Worm (Caenorhabditis elegans) whole organism, early embryonic: ENCODE measurements around the gene slc-30A9.

Experiments
- ama-1 ChIP-seq: fragments of 150-350 bp; optimal IDR thresholded peaks from 2 replicates; lab custom pipeline; 2014
- ets-7 ChIP-seq: sonication (generic microtip); optimal IDR thresholded peaks from 2 replicates; lab custom pipeline; 2016; ENCODE audit warnings: missing genotype, missing genetic modification characterization, missing compliant biosample characterization
- tbx-37 ChIP-seq: fragments of 200-800 bp; sonication (Bioruptor generic); conservative IDR thresholded peaks from 2 replicates; pipeline ENCODE4 v1.3.6; 2022; ENCODE audit warnings: missing genetic modification reagents, missing genetic modification characterization, missing compliant biosample characterization
- tra-4 ChIP-seq: sonication (generic microtip); optimal IDR thresholded peaks from 2 replicates; lab custom pipeline; 2017; ENCODE audit warnings: missing genetic modification characterization, missing compliant biosample characterization

DNA sequence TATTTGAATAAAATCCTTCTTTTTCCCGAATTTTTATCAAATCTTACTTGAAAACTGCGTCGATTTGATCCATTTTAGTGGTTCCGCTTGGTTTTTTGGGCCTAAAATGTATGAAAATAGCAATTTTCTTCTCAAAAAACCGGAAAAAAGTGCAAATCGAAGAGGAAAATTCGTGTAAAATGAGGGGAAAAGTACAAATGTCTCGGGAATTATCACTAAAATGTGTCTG is 26.3 kb upstream of the slc-30A9 start, which contains the start of gene Y71H2AM.11:
- TF ChIP-seq tra-4 (tag; lab: Kevin White, UChicago), result no peak
- TF ChIP-seq ama-1 (lab: Kevin White, UChicago), result no peak
- no peak for TF ChIP-seq ets-7 (tag; lab: Kevin White, UChicago)
- TF ChIP-seq tbx-37, result no peak
